Fruit fly (Drosophila melanogaster): ENCODE data around the gene CG32371.

DNA sequence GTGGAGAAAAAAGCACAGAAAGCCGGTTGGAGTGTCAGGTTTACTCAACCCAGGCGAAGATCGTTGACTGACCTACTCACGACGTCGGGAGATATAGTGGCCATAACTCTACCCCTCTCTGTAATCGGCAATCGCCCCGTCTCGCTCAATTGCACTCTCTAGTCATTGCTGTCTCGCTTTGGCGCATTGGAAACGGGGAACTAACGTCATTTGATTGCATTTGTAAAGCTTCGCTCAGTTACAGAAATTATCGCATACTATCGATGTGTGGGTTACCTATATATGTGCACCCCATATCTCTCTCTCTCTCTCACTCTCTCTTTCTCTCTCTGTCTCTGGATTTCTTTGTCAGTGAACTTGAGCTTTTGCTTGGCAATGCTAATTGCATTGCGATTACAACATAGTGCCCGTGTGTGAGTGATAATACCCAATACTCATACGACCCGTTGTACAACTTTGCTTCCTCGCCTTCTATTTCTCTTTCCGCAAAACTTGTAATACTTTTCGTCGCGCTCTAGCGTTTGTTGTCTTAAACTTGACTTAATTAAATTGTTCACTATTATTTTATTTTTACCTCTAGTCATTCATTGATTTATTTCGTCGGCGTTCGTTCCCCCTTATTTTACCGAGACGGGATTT lies 4.1 kb upstream of the CG32371 start:
- TF ChIP-seq lola (GFP tag; optimal IDR thresholded peaks at IDR 0.05) (no peak), ey (GFP tag; optimal IDR thresholded peaks at IDR 0.05) (no peak), Hr78 (GFP tag; optimal IDR thresholded peaks at IDR 0.05) (no peak)

Data from whole organism, wandering third instar larva.